Worm (Caenorhabditis elegans): ENCODE measurements around the gene bus-17.

DNA sequence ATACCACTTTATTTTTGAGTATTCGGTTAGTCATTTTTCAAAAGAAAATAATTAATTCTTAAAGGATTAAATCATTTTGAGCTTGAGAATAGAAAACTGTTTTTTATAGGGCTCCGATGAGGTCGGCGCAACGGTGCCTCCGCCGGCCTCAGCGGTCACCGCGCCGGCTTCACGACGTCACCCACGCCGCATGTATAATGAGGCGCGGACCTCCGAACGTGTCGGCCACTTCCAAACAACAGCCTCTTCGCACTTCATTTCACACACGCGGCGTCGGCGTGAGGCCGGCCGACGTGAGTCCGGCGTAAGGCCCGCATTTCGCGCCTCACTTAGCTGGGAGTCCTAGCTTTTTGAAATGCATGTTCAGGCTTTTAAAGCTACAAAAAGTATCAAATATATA is 707 bp upstream of the bus-17 start:
- TF ChIP-seq unc-39 (tag; optimal IDR thresholded peaks at IDR 0.05) (no peak), snpc-4 (tag; optimal IDR thresholded peaks at IDR 0.05) (no peak), nhr-76 (tag; optimal IDR thresholded peaks at IDR 0.05) (no peak), mdl-1 (tag; optimal IDR thresholded peaks at IDR 0.05) (no peak), nhr-102 (tag; optimal IDR thresholded peaks at IDR 0.05) (no peak), nhr-11 (tag; optimal IDR thresholded peaks at IDR 0.05) (no peak), mep-1 (tag; optimal IDR thresholded peaks at IDR 0.05) (no peak), ceh-82 (tag; optimal IDR thresholded peaks at IDR 0.05) (no peak), set-16 (GFP tag; IDR thresholded peaks at IDR 0.05) (peak; percentile 89)

Data from whole organism, L4 larva.